Worm (Caenorhabditis elegans) whole organism, L3 larva: Measurements from ENCODE around the gene F44F4.15.
A peak's percentile ranks its signal among the peaks of the same experiment; 100 is the strongest.
"Not testable (repeated sequence)": the region's sequence is repeated elsewhere in the genome, so short reads cannot be mapped to it uniquely, and the experiment has no call there.

Source experiments
- R02D3.7 ChIP-seq: fragments of 150-350 bp; optimal IDR thresholded peaks from 2 replicates; lab custom pipeline; 2014; ENCODE audit warnings: missing biosample characterization, missing genetic modification characterization
- ZK546.5 ChIP-seq: sonication (generic microtip); optimal IDR thresholded peaks from 2 replicates; lab custom pipeline; 2017; ENCODE audit warnings: missing biosample characterization, missing genetic modification characterization
- aly-2 ChIP-seq: fragments of 150-350 bp; optimal IDR thresholded peaks from 2 replicates; lab custom pipeline; 2014; ENCODE audit warnings: missing biosample characterization, missing genetic modification characterization
- ama-1 ChIP-seq: fragments of 150-350 bp; optimal IDR thresholded peaks from 2 replicates; lab custom pipeline; 2018
- ceh-16 ChIP-seq: sonication (generic microtip); optimal IDR thresholded peaks from 2 replicates; lab custom pipeline; 2017; ENCODE audit warnings: missing biosample characterization, missing genetic modification characterization
- ceh-82 ChIP-seq: fragments of 150-350 bp; optimal IDR thresholded peaks from 2 replicates; lab custom pipeline; 2014; ENCODE audit warnings: missing biosample characterization, missing genetic modification characterization
- daf-12 ChIP-seq: fragments of 150-350 bp; optimal IDR thresholded peaks from 2 replicates; lab custom pipeline; 2014; ENCODE audit warnings: missing biosample characterization, missing genetic modification reagents, missing genetic modification characterization
- egl-27 ChIP-seq: sonication (generic microtip); optimal IDR thresholded peaks from 4 replicates; lab custom pipeline; 2017; ENCODE audit warnings: missing biosample characterization, missing genetic modification reagents, missing genetic modification characterization
- egl-5 ChIP-seq: fragments of 150-350 bp; optimal IDR thresholded peaks from 2 replicates; lab custom pipeline; 2017; ENCODE audit warnings: missing biosample characterization, missing genetic modification reagents, missing genetic modification characterization, inconsistent platforms
- elt-1 ChIP-seq: fragments of 150-350 bp; optimal IDR thresholded peaks from 2 replicates; lab custom pipeline; 2014; ENCODE audit warnings: missing biosample characterization, missing genetic modification characterization
- elt-2 ChIP-seq: sonication (generic microtip); optimal IDR thresholded peaks from 2 replicates; lab custom pipeline; 2016; ENCODE audit warnings: missing genetic modification reagents, mild to moderate bottlenecking, missing genetic modification characterization, missing compliant biosample characterization
- elt-3 ChIP-seq, 3 experiments: fragments of 150-350 bp in 1 of 3; sonication (generic microtip) in 2 of 3; optimal IDR thresholded peaks; 2 replicates in 2 of 3; 4 replicates in 1 of 3; lab custom pipeline; 2014 to 2017; ENCODE audit warnings: missing biosample characterization in 3 of 3, missing genetic modification characterization in 3 of 3
- eor-1 ChIP-seq, 2 experiments: fragments of 150-350 bp; optimal IDR thresholded peaks; 2 replicates each; lab custom pipeline; 2014 to 2018; ENCODE audit warnings: missing biosample characterization in 2 of 2, missing genetic modification characterization in 2 of 2
- fkh-10 ChIP-seq: sonication (generic microtip); optimal IDR thresholded peaks from 2 replicates; lab custom pipeline; 2017; ENCODE audit warnings: missing biosample characterization, missing genetic modification reagents, missing genetic modification characterization
- fkh-2 ChIP-seq: fragments of 150-350 bp; optimal IDR thresholded peaks from 2 replicates; lab custom pipeline; 2014; ENCODE audit warnings: missing biosample characterization, missing genetic modification reagents, missing genetic modification characterization
- fos-1 ChIP-seq: fragments of 150-350 bp; optimal IDR thresholded peaks from 2 replicates; lab custom pipeline; 2014; ENCODE audit warnings: missing biosample characterization, missing genetic modification characterization
- hmg-11 ChIP-seq: sonication (generic microtip); optimal IDR thresholded peaks from 2 replicates; lab custom pipeline; 2016; ENCODE audit warnings: missing genetic modification characterization, missing compliant biosample characterization
- jun-1 ChIP-seq: fragments of 150-350 bp; optimal IDR thresholded peaks from 2 replicates; lab custom pipeline; 2014; ENCODE audit warnings: missing biosample characterization, missing genetic modification reagents, missing genetic modification characterization
- lin-15B ChIP-seq: fragments of 150-350 bp; optimal IDR thresholded peaks from 2 replicates; lab custom pipeline; 2014; ENCODE audit warnings: missing biosample characterization, missing genetic modification characterization
- lin-39 ChIP-seq: fragments of 150-350 bp; optimal IDR thresholded peaks from 2 replicates; lab custom pipeline; 2018; ENCODE audit warnings: missing biosample characterization, missing genetic modification reagents, missing genetic modification characterization
- lsy-12 ChIP-seq: sonication (generic microtip); optimal IDR thresholded peaks from 2 replicates; lab custom pipeline; 2016; ENCODE audit warnings: mild to moderate bottlenecking, missing genetic modification characterization, missing compliant biosample characterization
- mdl-1 ChIP-seq: fragments of 150-350 bp; optimal IDR thresholded peaks from 2 replicates; lab custom pipeline; 2014; ENCODE audit warnings: missing biosample characterization, missing genetic modification characterization
- mml-1 ChIP-seq: fragments of 150-350 bp; sonication (generic microtip); optimal IDR thresholded peaks from 3 replicates; lab custom pipeline; 2014; ENCODE audit warnings: missing biosample characterization, missing genetic modification characterization
- nfya-1 ChIP-seq: sonication (generic microtip); optimal IDR thresholded peaks from 2 replicates; lab custom pipeline; 2017; ENCODE audit warnings: missing genetic modification characterization, mild to moderate bottlenecking, missing compliant biosample characterization, antibody characterized with exemption, moderate library complexity; ENCODE audit not compliant: insufficient read depth
- nhr-11 ChIP-seq: fragments of 150-350 bp; optimal IDR thresholded peaks from 2 replicates; lab custom pipeline; 2014; ENCODE audit warnings: missing biosample characterization, missing genetic modification characterization
- nhr-12 ChIP-seq: fragments of 150-350 bp; optimal IDR thresholded peaks from 2 replicates; lab custom pipeline; 2014; ENCODE audit warnings: missing biosample characterization, missing genetic modification characterization
- nhr-23 ChIP-seq: fragments of 150-350 bp; optimal IDR thresholded peaks from 2 replicates; lab custom pipeline; 2014; ENCODE audit warnings: missing biosample characterization, missing genetic modification reagents, missing genetic modification characterization
- nhr-237 ChIP-seq: fragments of 150-350 bp; optimal IDR thresholded peaks from 2 replicates; lab custom pipeline; 2014; ENCODE audit warnings: missing biosample characterization, missing genetic modification characterization
- nhr-25 ChIP-seq: sonication (generic microtip); optimal IDR thresholded peaks from 2 replicates; lab custom pipeline; 2017; ENCODE audit warnings: missing biosample characterization, missing genetic modification characterization
- nhr-28 ChIP-seq: fragments of 150-350 bp; optimal IDR thresholded peaks from 2 replicates; lab custom pipeline; 2014; ENCODE audit warnings: missing biosample characterization, missing genetic modification characterization
- nhr-43 ChIP-seq: sonication (generic microtip); optimal IDR thresholded peaks from 2 replicates; lab custom pipeline; 2016; ENCODE audit warnings: mild to moderate bottlenecking, missing genetic modification characterization, missing compliant biosample characterization; ENCODE audit not compliant: poor library complexity, severe bottlenecking
- nhr-67 ChIP-seq: fragments of 150-350 bp; optimal IDR thresholded peaks from 2 replicates; lab custom pipeline; 2014; ENCODE audit warnings: missing biosample characterization, missing genetic modification characterization
- nhr-76 ChIP-seq: fragments of 150-350 bp; sonication (generic microtip); optimal IDR thresholded peaks from 5 replicates; lab custom pipeline; 2014; ENCODE audit warnings: missing biosample characterization, missing genetic modification characterization
- nhr-77 ChIP-seq: fragments of 150-350 bp; optimal IDR thresholded peaks from 2 replicates; lab custom pipeline; 2014; ENCODE audit warnings: missing biosample characterization, missing genetic modification characterization
- pha-4 ChIP-seq: fragments of 150-350 bp; optimal IDR thresholded peaks from 2 replicates; lab custom pipeline; 2014; ENCODE audit warnings: missing biosample characterization, missing genetic modification reagents, missing genetic modification characterization
- pqm-1 ChIP-seq: fragments of 150-350 bp; optimal IDR thresholded peaks from 2 replicates; lab custom pipeline; 2017; ENCODE audit warnings: missing biosample characterization, missing genetic modification characterization, inconsistent platforms
- sea-2 ChIP-seq: fragments of 150-350 bp; sonication (generic microtip); optimal IDR thresholded peaks from 4 replicates; lab custom pipeline; 2014; ENCODE audit warnings: missing biosample characterization, missing genetic modification reagents, missing genetic modification characterization
- skn-1 ChIP-seq: fragments of 150-350 bp; optimal IDR thresholded peaks from 2 replicates; lab custom pipeline; 2014; ENCODE audit warnings: missing biosample characterization, missing genetic modification characterization
- snpc-4 ChIP-seq: fragments of 150-350 bp; optimal IDR thresholded peaks from 2 replicates; lab custom pipeline; 2014; ENCODE audit warnings: missing biosample characterization, missing genetic modification characterization
- tbx-2 ChIP-seq: sonication (generic microtip); optimal IDR thresholded peaks from 2 replicates; lab custom pipeline; 2016; ENCODE audit warnings: mild to moderate bottlenecking, missing genetic modification characterization, missing compliant biosample characterization
- unc-39 ChIP-seq: sonication (generic microtip); optimal IDR thresholded peaks from 4 replicates; lab custom pipeline; 2017; ENCODE audit warnings: missing biosample characterization, missing genetic modification characterization
- unc-62 ChIP-seq: fragments of 150-350 bp; sonication (generic microtip); optimal IDR thresholded peaks from 4 replicates; lab custom pipeline; 2014; ENCODE audit warnings: missing biosample characterization, missing genetic modification reagents, missing genetic modification characterization
- zag-1 ChIP-seq: fragments of 150-350 bp; optimal IDR thresholded peaks from 2 replicates; lab custom pipeline; 2014; ENCODE audit warnings: missing biosample characterization, missing genetic modification characterization
- ztf-11 ChIP-seq: fragments of 150-350 bp; optimal IDR thresholded peaks from 2 replicates; lab custom pipeline; 2014; ENCODE audit warnings: missing biosample characterization, missing genetic modification characterization
- ztf-4 ChIP-seq: fragments of 150-350 bp; optimal IDR thresholded peaks from 2 replicates; lab custom pipeline; 2014; ENCODE audit warnings: missing biosample characterization, missing genetic modification characterization

The F44F4.15 gene

ce11 chrII:10935336-10935735 lies 20.9 kb downstream of the F44F4.15 start:
- no peak for TF ChIP-seq skn-1 (tag; lab: Kevin White, UChicago)
- TF ChIP-seq lin-39 (tag; lab: Kevin White, UChicago), result no peak
- no peak for TF ChIP-seq elt-1 (tag; lab: Kevin White, UChicago)
- TF ChIP-seq tbx-2 (tag; lab: Kevin White, UChicago), result no peak
- no peak for TF ChIP-seq aly-2 (tag; lab: Kevin White, UChicago)
- TF ChIP-seq jun-1 (tag; lab: Kevin White, UChicago), result no peak
- TF ChIP-seq ceh-16 (tag; lab: Kevin White, UChicago), result no peak

DNA sequence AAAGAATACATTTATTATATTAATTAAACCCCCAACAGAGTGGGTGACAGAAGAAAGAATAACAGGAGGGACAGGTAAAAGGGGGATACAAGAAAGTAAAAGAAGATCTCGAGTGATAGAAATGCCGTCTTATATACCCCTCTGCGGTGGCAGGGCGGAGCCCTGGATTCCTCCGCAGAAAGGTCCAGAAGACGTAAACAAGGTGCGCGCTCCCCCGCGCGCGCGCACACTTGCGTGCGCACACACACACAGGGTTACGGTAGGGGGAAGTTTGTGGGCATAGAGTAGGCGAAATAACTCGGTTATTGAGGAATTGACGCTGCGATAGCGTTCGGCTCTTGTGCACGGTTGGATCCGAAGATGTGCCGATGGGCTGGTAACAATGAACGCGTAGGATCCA lies 27.5 kb downstream of the F44F4.15 start, which contains the start of gene R03D7.15:
R03D7.15 (plus strand) TSS at position 299 of the 400 bp plus-strand sequence.
- not testable (repeated sequence) for TF ChIP-seq nhr-76, unc-39, nhr-28 (tag; lab: Kevin White, UChicago)

- TF ChIP-seq ztf-4 (tag; lab: Kevin White, UChicago) (no peak), R02D3.7 (tag; lab: Kevin White, UChicago) (no peak), pha-4 (tag; lab: Kevin White, UChicago) (no peak), daf-12 (tag; lab: Kevin White, UChicago) (no peak), ama-1 (no peak), jun-1 (tag; lab: Kevin White, UChicago) (no peak), skn-1 (tag; lab: Kevin White, UChicago) (no peak), tbx-2 (tag; lab: Kevin White, UChicago) (no peak), nfya-1 (tag; lab: Kevin White, UChicago) (no peak), mdl-1 (tag; lab: Kevin White, UChicago) (no peak), elt-2 (no peak), nhr-12 (tag; lab: Kevin White, UChicago) (no peak), ZK546.5 (tag; lab: Kevin White, UChicago) (no peak)
Observed at ce11 chrII:10945446-10945845, 31.0 kb downstream of the F44F4.15 start.

DNA sequence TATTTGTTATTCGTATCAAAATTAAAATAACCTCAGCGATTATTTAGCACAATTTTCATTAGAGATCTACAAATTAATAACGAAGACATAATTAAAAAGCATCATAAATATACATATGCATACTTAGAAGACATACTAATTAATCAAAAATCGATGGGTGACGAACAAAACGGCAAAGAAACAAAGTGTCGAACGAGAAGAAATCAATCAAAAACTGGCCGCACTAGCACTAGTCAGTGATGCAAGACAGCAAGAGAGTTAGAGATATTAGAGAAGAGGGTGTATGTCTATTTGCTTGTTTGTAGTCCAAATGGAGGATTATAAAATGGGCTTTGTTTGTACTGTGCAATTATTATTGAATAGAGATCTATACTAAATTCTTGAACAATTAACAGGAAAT lies 32.4 kb downstream of the F44F4.15 start:
- TF ChIP-seq nhr-76 (tag; lab: Kevin White, UChicago) (no peak), fkh-2 (tag; lab: Kevin White, UChicago) (no peak), lin-15B (tag; lab: Kevin White, UChicago) (no peak), nhr-43 (tag; lab: Kevin White, UChicago) (no peak), sea-2 (GFP tag; lab: Kevin White, UChicago) (no peak), fos-1 (tag; lab: Kevin White, UChicago) (no peak), nhr-28 (tag; lab: Kevin White, UChicago) (no peak), elt-2 (no peak), aly-2 (tag; lab: Kevin White, UChicago) (no peak), eor-1 (tag; optimal IDR thresholded peaks at IDR 0.05; lab: Kevin White, UChicago) (no peak), skn-1 (tag; lab: Kevin White, UChicago) (no peak), ztf-4 (tag; lab: Kevin White, UChicago) (no peak), ceh-16 (tag; lab: Kevin White, UChicago) (no peak), nhr-12 (tag; lab: Kevin White, UChicago) (no peak), lin-39 (tag; lab: Kevin White, UChicago) (peak; percentile 65), fkh-10 (no peak), nhr-67 (tag; lab: Kevin White, UChicago) (no peak), snpc-4 (tag; lab: Kevin White, UChicago) (peak; percentile 20), nhr-23 (tag; lab: Kevin White, UChicago) (peak; percentile 5), jun-1 (tag; lab: Kevin White, UChicago) (no peak), egl-27 (tag; lab: Kevin White, UChicago) (no peak), ceh-82 (tag; lab: Kevin White, UChicago) (no peak), egl-5 (no peak), nhr-77 (tag; lab: Kevin White, UChicago) (no peak), R02D3.7 (tag; lab: Kevin White, UChicago) (no peak), daf-12 (tag; lab: Kevin White, UChicago) (no peak), mdl-1 (tag; lab: Kevin White, UChicago) (no peak), lsy-12 (no peak), elt-1 (tag; lab: Kevin White, UChicago) (no peak), elt-3 (tag; optimal IDR thresholded peaks at IDR 0.05; lab: Kevin White, UChicago) (no peak), mml-1 (tag; lab: Kevin White, UChicago) (no peak), pha-4 (tag; lab: Kevin White, UChicago) (peak; percentile 28), hmg-11 (tag; lab: Kevin White, UChicago) (peak; percentile 13), unc-62 (GFP tag; lab: Kevin White, UChicago) (no peak), nhr-25 (tag; lab: Kevin White, UChicago) (no peak), nhr-11 (tag; lab: Kevin White, UChicago) (no peak), nhr-237 (tag; lab: Kevin White, UChicago) (no peak), ztf-11 (no peak), tbx-2 (tag; lab: Kevin White, UChicago) (no peak), zag-1 (tag; lab: Kevin White, UChicago) (no peak), ZK546.5 (tag; lab: Kevin White, UChicago) (no peak), pqm-1 (no peak), ama-1 (no peak)
